Fruit fly (Drosophila melanogaster): ENCODE results near the gene CG17754.

- TF ChIP-seq Myc (optimal IDR thresholded peaks at IDR 0.05) (no peak), psq (optimal IDR thresholded peaks at IDR 0.05) (no peak)
Measured at dm6 chrX:9282783-9283289, 32.6 kb downstream of the CG17754 start, which contains the start of gene c11.1.

Data from Kc167 (cell line).